Worm (Caenorhabditis elegans): ENCODE results near the gene npax-3.

npax-3 gene

ce11 chrIV:10778582-10778981, 49.4 kb downstream of the npax-3 start:
- TF ChIP-seq nhr-47 (tag; optimal IDR thresholded peaks at IDR 0.05) (no peak), ceh-82 (tag; optimal IDR thresholded peaks at IDR 0.05) (no peak), nhr-71 (tag; optimal IDR thresholded peaks at IDR 0.05) (no peak), jun-1 (tag; optimal IDR thresholded peaks at IDR 0.05) (no peak), tbx-2 (tag; optimal IDR thresholded peaks at IDR 0.05) (no peak), aly-2 (tag; optimal IDR thresholded peaks at IDR 0.05) (peak; percentile 17), snpc-4 (tag; optimal IDR thresholded peaks at IDR 0.05) (no peak), nhr-85 (tag) (peak; percentile 39), unc-130 (tag; optimal IDR thresholded peaks at IDR 0.05) (no peak), ztf-11 (tag; optimal IDR thresholded peaks at IDR 0.05) (no peak)

ce11 chrIV:10777600-10777999, 50.3 kb downstream of the npax-3 start:
- TF ChIP-seq zip-4 (GFP tag; optimal IDR thresholded peaks at IDR 0.05) (no peak), aha-1 (tag; optimal IDR thresholded peaks at IDR 0.05) (no peak), irx-1 (tag; optimal IDR thresholded peaks at IDR 0.05) (no peak), elt-3 (tag; optimal IDR thresholded peaks at IDR 0.05) (no peak), nhr-19 (GFP tag; conservative IDR thresholded peaks at IDR 0.05) (no peak), nhr-90 (tag; optimal IDR thresholded peaks at IDR 0.05; ENCODE audit: poor library complexity) (no peak), ceh-63 (GFP tag; optimal IDR thresholded peaks at IDR 0.05) (no peak), snpc-4 (tag; optimal IDR thresholded peaks at IDR 0.05) (no peak), blmp-1 (tag; optimal IDR thresholded peaks at IDR 0.05) (no peak), ces-1 (GFP tag; optimal IDR thresholded peaks at IDR 0.05) (no peak), pqm-1 (tag; optimal IDR thresholded peaks at IDR 0.05) (no peak), fkh-8 (tag; optimal IDR thresholded peaks at IDR 0.05) (no peak), lin-14 (GFP tag; optimal IDR thresholded peaks at IDR 0.05) (no peak), hlh-4 (tag; optimal IDR thresholded peaks at IDR 0.05) (no peak), nhr-11 (tag; optimal IDR thresholded peaks at IDR 0.05) (no peak), mdl-1 (tag; optimal IDR thresholded peaks at IDR 0.05) (no peak), aly-2 (tag; optimal IDR thresholded peaks at IDR 0.05) (no peak), hlh-17 (GFP tag; optimal IDR thresholded peaks at IDR 0.05; ENCODE audit: borderline replicate concordance) (no peak)

- TF ChIP-seq fkh-8 (tag; optimal IDR thresholded peaks at IDR 0.05) (no peak), lin-14 (GFP tag; optimal IDR thresholded peaks at IDR 0.05) (peak; percentile 29), unc-30 (tag; optimal IDR thresholded peaks at IDR 0.05) (no peak), ama-1 (optimal IDR thresholded peaks at IDR 0.05) (no peak), nhr-71 (tag; optimal IDR thresholded peaks at IDR 0.05) (peak; percentile 16), lsy-2 (tag; optimal IDR thresholded peaks at IDR 0.05) (no peak), zip-4 (GFP tag; optimal IDR thresholded peaks at IDR 0.05) (no peak), nhr-20 (tag; optimal IDR thresholded peaks at IDR 0.05) (peak; percentile 61), snu-23 (GFP tag; optimal IDR thresholded peaks at IDR 0.05) (peak; percentile 25), nhr-19 (GFP tag; conservative IDR thresholded peaks at IDR 0.05) (peak; percentile 24; the same call in 1 of the 2 replicates), elt-3 (tag; optimal IDR thresholded peaks at IDR 0.05) (peak in 2 of 6 experiments; percentile 5 to 12), nhr-11 (tag; optimal IDR thresholded peaks at IDR 0.05) (no peak), hlh-17 (GFP tag; optimal IDR thresholded peaks at IDR 0.05; ENCODE audit: borderline replicate concordance) (no peak), unc-62 (GFP tag; optimal IDR thresholded peaks at IDR 0.05) (no peak), nhr-90 (tag; optimal IDR thresholded peaks at IDR 0.05; ENCODE audit: poor library complexity) (no peak), blmp-1 (tag; optimal IDR thresholded peaks at IDR 0.05) (peak; percentile 65), unc-98 (GFP tag; IDR thresholded peaks at IDR 0.05) (no peak), irx-1 (tag; optimal IDR thresholded peaks at IDR 0.05) (no peak), lin-35 (GFP tag; optimal IDR thresholded peaks at IDR 0.05) (peak in 1 of 2 experiments; percentile 16), nhr-85 (tag) (peak; percentile 89), tbx-2 (tag; optimal IDR thresholded peaks at IDR 0.05) (peak; percentile 35), ets-5 (GFP tag; IDR thresholded peaks at IDR 0.05) (no peak), mdl-1 (tag; optimal IDR thresholded peaks at IDR 0.05) (peak in 1 of 2 experiments; percentile 57), swsn-7 (tag; optimal IDR thresholded peaks at IDR 0.05) (no peak)
Measured at ce11 chrIV:10777076-10777475, 50.9 kb downstream of the npax-3 start.
